Worm (Caenorhabditis elegans) whole organism, mixed stage, embryonic: ENCODE data around the gene mbl-1.

Experiments
- M03D4.4 ChIP-seq: sonication (generic microtip); optimal IDR thresholded peaks from 2 replicates; lab custom pipeline; 2017; ENCODE audit warnings: mild to moderate bottlenecking, missing genetic modification characterization, missing compliant biosample characterization
- bed-3 ChIP-seq: fragments of 200-800 bp; sonication (Bioruptor generic); optimal IDR thresholded peaks from 3 replicates; lab custom pipeline; 2018; ENCODE audit warnings: mild to moderate bottlenecking, missing genetic modification characterization, moderate library complexity, missing compliant biosample characterization
- blmp-1 ChIP-seq: fragments of 150-350 bp; optimal IDR thresholded peaks from 2 replicates; lab custom pipeline; 2014; ENCODE audit warnings: missing biosample characterization, missing genetic modification characterization
- ceh-39 ChIP-seq: fragments of 150-350 bp; optimal IDR thresholded peaks from 2 replicates; lab custom pipeline; 2014; ENCODE audit warnings: missing biosample characterization, missing genetic modification characterization
- ceh-43 ChIP-seq: fragments of 200-800 bp; sonication (Bioruptor generic); optimal IDR thresholded peaks from 2 replicates; lab custom pipeline; 2018; ENCODE audit warnings: mild to moderate bottlenecking, missing genetic modification characterization, moderate library complexity, missing compliant biosample characterization
- ceh-83 ChIP-seq: fragments of 200-800 bp; sonication (Bioruptor generic); optimal IDR thresholded peaks from 2 replicates; lab custom pipeline; 2018; ENCODE audit warnings: mild to moderate bottlenecking, missing genetic modification characterization, missing compliant biosample characterization
- ces-1 ChIP-seq: fragments of 150-350 bp; optimal IDR thresholded peaks from 2 replicates; lab custom pipeline; 2014; ENCODE audit warnings: missing biosample characterization, missing genetic modification reagents, missing genetic modification characterization
- cnd-1 ChIP-seq: fragments of 200-800 bp; sonication (Bioruptor generic); optimal IDR thresholded peaks from 2 replicates; lab custom pipeline; 2018; ENCODE audit warnings: mild to moderate bottlenecking, missing genetic modification characterization, missing compliant biosample characterization
- drap-1 ChIP-seq: fragments of 200-800 bp; sonication (Bioruptor generic); optimal IDR thresholded peaks from 3 replicates; lab custom pipeline; 2018; ENCODE audit warnings: mild to moderate bottlenecking, missing genetic modification characterization, missing compliant biosample characterization
- elt-1 ChIP-seq: sonication (generic microtip); optimal IDR thresholded peaks from 2 replicates; lab custom pipeline; 2017; ENCODE audit warnings: missing genetic modification characterization, mild to moderate bottlenecking, missing compliant biosample characterization, antibody characterized with exemption, moderate library complexity, borderline replicate concordance; ENCODE audit not compliant: insufficient read depth
- elt-3 ChIP-seq: fragments of 150-350 bp; optimal IDR thresholded peaks from 2 replicates; lab custom pipeline; 2014; ENCODE audit warnings: missing biosample characterization, missing genetic modification characterization
- flh-1 ChIP-seq: fragments of 200-800 bp; sonication (Bioruptor generic); optimal IDR thresholded peaks from 2 replicates; lab custom pipeline; 2018; ENCODE audit warnings: mild to moderate bottlenecking, missing genetic modification characterization, moderate library complexity, missing compliant biosample characterization
- ham-2 ChIP-seq: fragments of 200-800 bp; sonication (Bioruptor generic); optimal IDR thresholded peaks from 2 replicates; lab custom pipeline; 2018; ENCODE audit warnings: mild to moderate bottlenecking, missing genetic modification characterization, missing compliant biosample characterization
- hlh-1 ChIP-seq: fragments of 150-350 bp; optimal IDR thresholded peaks from 2 replicates; lab custom pipeline; 2014; ENCODE audit warnings: missing biosample characterization, missing genetic modification reagents, missing genetic modification characterization
- lin-13 ChIP-seq: fragments of 150-350 bp; optimal IDR thresholded peaks from 2 replicates; lab custom pipeline; 2014; ENCODE audit warnings: missing biosample characterization, missing genetic modification characterization
- lin-32 ChIP-seq: fragments of 200-800 bp; sonication (Bioruptor generic); optimal IDR thresholded peaks from 2 replicates; lab custom pipeline; 2018; ENCODE audit warnings: mild to moderate bottlenecking, missing genetic modification characterization, missing compliant biosample characterization
- lsy-2 ChIP-seq: fragments of 150-350 bp; optimal IDR thresholded peaks from 2 replicates; lab custom pipeline; 2014; ENCODE audit warnings: missing biosample characterization, missing genetic modification characterization
- mab-5 ChIP-seq: fragments of 150-350 bp; optimal IDR thresholded peaks from 2 replicates; lab custom pipeline; 2014; ENCODE audit warnings: missing biosample characterization, missing genetic modification characterization
- mep-1 ChIP-seq: fragments of 150-350 bp; optimal IDR thresholded peaks from 2 replicates; lab custom pipeline; 2017; ENCODE audit warnings: missing biosample characterization, missing genetic modification reagents, missing genetic modification characterization, inconsistent platforms
- mls-2 ChIP-seq: sonication (generic microtip); optimal IDR thresholded peaks from 2 replicates; lab custom pipeline; 2016; ENCODE audit warnings: mild to moderate bottlenecking, missing genetic modification characterization, moderate library complexity, missing compliant biosample characterization
- nhr-12 ChIP-seq: fragments of 150-350 bp; optimal IDR thresholded peaks from 2 replicates; lab custom pipeline; 2014; ENCODE audit warnings: missing biosample characterization, missing genetic modification characterization
- nhr-2 ChIP-seq: fragments of 150-350 bp; optimal IDR thresholded peaks from 2 replicates; lab custom pipeline; 2014; ENCODE audit warnings: missing biosample characterization, missing genetic modification characterization
- nhr-237 ChIP-seq: fragments of 150-350 bp; optimal IDR thresholded peaks from 2 replicates; lab custom pipeline; 2014; ENCODE audit warnings: missing biosample characterization, missing genetic modification characterization
- nhr-28 ChIP-seq: fragments of 150-350 bp; optimal IDR thresholded peaks from 2 replicates; lab custom pipeline; 2014; ENCODE audit warnings: missing biosample characterization, missing genetic modification characterization
- nhr-76 ChIP-seq: sonication (generic microtip); optimal IDR thresholded peaks from 2 replicates; lab custom pipeline; 2017; ENCODE audit warnings: missing biosample characterization, missing genetic modification characterization
- pha-4 ChIP-seq: fragments of 150-350 bp; optimal IDR thresholded peaks from 2 replicates; lab custom pipeline; 2018; ENCODE audit warnings: missing biosample characterization, missing genetic modification reagents, missing genetic modification characterization
- sem-2 ChIP-seq: fragments of 200-800 bp; sonication (Bioruptor generic); optimal IDR thresholded peaks from 2 replicates; lab custom pipeline; 2018; ENCODE audit warnings: mild to moderate bottlenecking, missing genetic modification characterization, missing compliant biosample characterization
- snpc-4 ChIP-seq: fragments of 150-350 bp; optimal IDR thresholded peaks from 2 replicates; lab custom pipeline; 2014; ENCODE audit warnings: missing biosample characterization, missing genetic modification characterization
- sptf-1 ChIP-seq: sonication (generic microtip); optimal IDR thresholded peaks from 2 replicates; lab custom pipeline; 2017; ENCODE audit warnings: mild to moderate bottlenecking, missing genetic modification characterization, moderate library complexity, missing compliant biosample characterization
- tbx-8 ChIP-seq: fragments of 200-800 bp; sonication (Bioruptor generic); optimal IDR thresholded peaks from 2 replicates; lab custom pipeline; 2018; ENCODE audit warnings: mild to moderate bottlenecking, missing genetic modification characterization, moderate library complexity, missing compliant biosample characterization
- unc-120 ChIP-seq: sonication (generic microtip); optimal IDR thresholded peaks from 2 replicates; lab custom pipeline; 2017; ENCODE audit warnings: missing genetic modification characterization, missing compliant biosample characterization; ENCODE audit not compliant: poor library complexity, severe bottlenecking
- unc-39 ChIP-seq: fragments of 150-350 bp; optimal IDR thresholded peaks from 2 replicates; lab custom pipeline; 2014; ENCODE audit warnings: missing biosample characterization, missing genetic modification characterization
- unc-62 ChIP-seq: fragments of 150-350 bp; optimal IDR thresholded peaks from 2 replicates; lab custom pipeline; 2014; ENCODE audit warnings: missing biosample characterization, missing genetic modification reagents, missing genetic modification characterization
- zip-8 ChIP-seq: fragments of 150-350 bp; optimal IDR thresholded peaks from 2 replicates; lab custom pipeline; 2014; ENCODE audit warnings: missing biosample characterization, missing genetic modification characterization
- ztf-11 ChIP-seq: fragments of 150-350 bp; optimal IDR thresholded peaks from 2 replicates; lab custom pipeline; 2014; ENCODE audit warnings: missing biosample characterization, missing genetic modification characterization

mbl-1 gene

DNA sequence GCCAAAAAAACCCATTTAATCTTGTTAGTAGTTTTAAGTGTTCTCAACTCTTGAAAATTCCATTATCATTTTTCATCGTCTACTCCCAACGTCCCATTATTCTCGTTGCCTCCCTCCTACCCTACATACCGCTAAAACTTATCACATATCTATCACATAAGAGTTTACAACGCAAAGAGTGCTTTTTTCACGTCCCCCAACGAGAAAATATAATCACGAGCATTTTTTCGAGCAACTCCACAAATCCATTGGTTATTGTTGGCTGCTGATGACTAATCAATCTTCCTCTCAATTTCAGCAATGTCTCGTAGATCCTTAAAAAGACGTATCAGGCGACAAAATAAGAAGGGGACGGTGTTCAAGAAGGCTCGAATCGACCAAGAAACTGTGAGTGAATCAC is at the start of gene mbl-1:
mbl-1 (plus strand) TSS at position 301 of the 400 bp plus-strand sequence.
- TF ChIP-seq elt-3 (no peak), elt-1 (tag; lab: Kevin White, UChicago) (no peak), mls-2 (tag; lab: Kevin White, UChicago) (no peak), ztf-11 (tag; lab: Kevin White, UChicago) (no peak), drap-1 (no peak), mab-5 (tag; lab: Kevin White, UChicago) (no peak), snpc-4 (tag; lab: Kevin White, UChicago) (no peak), nhr-2 (tag; lab: Kevin White, UChicago) (no peak), sptf-1 (tag; lab: Kevin White, UChicago) (no peak), zip-8 (no peak), nhr-237 (no peak), ces-1 (GFP tag; lab: Kevin White, UChicago) (no peak), ham-2 (GFP tag; lab: Kevin White, UChicago) (no peak), hlh-1 (tag; lab: Kevin White, UChicago) (no peak), sem-2 (no peak)

DNA sequence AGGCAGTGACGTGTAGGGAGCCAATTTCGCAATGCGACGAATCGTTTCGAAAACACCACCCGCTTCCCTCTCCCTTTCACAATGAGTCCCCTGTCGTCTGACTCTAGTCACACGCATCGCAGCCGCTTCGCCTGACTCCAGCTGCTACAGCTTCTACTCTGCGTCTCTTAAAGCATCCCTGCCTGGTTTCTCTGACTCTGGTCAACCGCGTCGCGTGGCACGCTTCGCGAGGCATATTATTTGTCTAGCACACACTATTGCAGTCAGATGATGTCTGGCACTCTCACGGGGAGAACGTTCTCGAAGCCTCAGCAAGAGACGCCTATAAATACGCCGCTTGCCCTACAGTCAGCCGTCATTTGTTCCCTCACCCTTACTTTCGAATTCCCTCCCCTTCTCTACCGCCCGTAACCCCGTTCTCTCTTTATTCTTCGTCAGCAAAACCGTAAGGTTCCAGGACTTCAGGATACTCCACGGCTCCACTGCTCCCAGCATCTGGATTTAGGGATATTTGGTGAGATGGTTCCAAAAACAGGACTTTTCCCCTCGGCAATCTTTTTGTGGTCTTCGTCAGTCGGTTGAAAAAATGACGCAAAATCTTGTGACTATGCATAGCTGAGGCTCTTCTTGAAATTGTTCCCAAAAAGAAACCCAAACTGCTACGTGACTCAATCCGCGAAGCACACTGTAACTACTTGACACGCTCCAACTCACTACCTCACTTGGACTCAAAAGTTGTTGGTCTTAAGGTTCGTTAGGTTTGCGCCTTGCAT is 48.7 kb upstream of the mbl-1 start:
- TF ChIP-seq unc-62 (GFP tag; lab: Kevin White, UChicago) (peak; percentile 97), snpc-4 (tag; lab: Kevin White, UChicago) (no peak), unc-39 (peak; percentile 21), zip-8 (peak; percentile 13), cnd-1 (tag; lab: Kevin White, UChicago) (peak; percentile 80), blmp-1 (tag; lab: Kevin White, UChicago) (no peak), elt-1 (tag; lab: Kevin White, UChicago) (no peak), nhr-12 (tag; lab: Kevin White, UChicago) (no peak), lin-13 (tag; lab: Kevin White, UChicago) (peak; percentile 97), hlh-1 (tag; lab: Kevin White, UChicago) (peak; percentile 99), flh-1 (GFP tag; lab: Kevin White, UChicago) (no peak), sptf-1 (tag; lab: Kevin White, UChicago) (peak; percentile 88), ham-2 (GFP tag; lab: Kevin White, UChicago) (peak; percentile 100), bed-3 (GFP tag; lab: Kevin White, UChicago) (peak; percentile 67), pha-4 (tag; lab: Kevin White, UChicago) (peak; percentile 98), sem-2 (peak; percentile 75), nhr-237 (peak; percentile 97), nhr-28 (tag; lab: Kevin White, UChicago) (peak; percentile 45), ceh-43 (peak; percentile 42), M03D4.4 (peak; percentile 50), tbx-8 (GFP tag; lab: Kevin White, UChicago) (no peak), ceh-39 (tag; lab: Kevin White, UChicago) (peak; percentile 93), nhr-76 (tag; lab: Kevin White, UChicago) (no peak), lsy-2 (tag; lab: Kevin White, UChicago) (peak; percentile 88), lin-32 (GFP tag; lab: Kevin White, UChicago) (peak; percentile 95), nhr-2 (tag; lab: Kevin White, UChicago) (no peak), ztf-11 (tag; lab: Kevin White, UChicago) (peak; percentile 84), unc-120 (peak; percentile 90), ces-1 (GFP tag; lab: Kevin White, UChicago) (peak; percentile 96), ceh-83 (GFP tag; lab: Kevin White, UChicago) (peak; percentile 85), mep-1 (tag; lab: Kevin White, UChicago) (peak; percentile 95), elt-3 (peak; percentile 81), mls-2 (tag; lab: Kevin White, UChicago) (peak; percentile 93), drap-1 (peak; percentile 82), mab-5 (tag; lab: Kevin White, UChicago) (peak; percentile 88)

DNA sequence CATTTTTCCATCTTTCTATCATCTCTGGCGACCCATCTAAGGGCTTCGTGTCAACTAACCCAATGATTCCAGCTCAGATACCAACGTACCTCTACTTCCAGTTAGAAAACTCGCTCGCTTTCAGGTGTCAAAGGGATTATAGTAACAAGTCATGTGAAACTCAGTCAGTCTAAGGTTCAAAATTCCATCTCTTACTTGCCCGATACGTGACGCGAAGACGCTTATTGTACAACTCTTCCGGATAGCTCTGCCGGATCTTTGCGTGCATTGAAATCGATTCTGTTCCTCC is 48.1 kb upstream of the mbl-1 start:
- no peak for TF ChIP-seq ztf-11 (tag; lab: Kevin White, UChicago)
- TF ChIP-seq elt-3, result no peak
